Fruit fly (Drosophila melanogaster) whole organism, pupa: ENCODE results near the gene CG13901.

ENCODE experiments used
- CG10348 ChIP-seq: fragments of 200-800 bp; sonication (Bioruptor generic); IDR thresholded peaks from 2 replicates; pipeline ENCODE4 v1.3.6; 2022; ENCODE audit warnings: missing biosample characterization, missing genetic modification characterization
- CG12605 ChIP-seq: fragments of 200-800 bp; sonication (Bioruptor generic); IDR thresholded peaks from 2 replicates; pipeline ENCODE4 v1.3.6; 2022; ENCODE audit warnings: missing biosample characterization, missing genetic modification characterization
- Ets98B ChIP-seq: fragments of 200-800 bp; sonication (Bioruptor generic); IDR thresholded peaks from 2 replicates; pipeline ENCODE4 v1.3.6; 2022; ENCODE audit warnings: missing biosample characterization, missing genetic modification characterization
- Snoo ChIP-seq: fragments of 200-800 bp; sonication (Bioruptor generic); optimal IDR thresholded peaks from 3 replicates; lab custom pipeline; 2017; ENCODE audit warnings: missing biosample characterization, mild to moderate bottlenecking, missing genetic modification characterization, inconsistent platforms

- TF ChIP-seq Snoo (tag; lab: Kevin White, UChicago) (peak; percentile 58), CG10348 (GFP tag; lab: Robert Waterston, UW) (no peak), Ets98B (peak; percentile 63), CG12605 (GFP tag; lab: Robert Waterston, UW) (peak; percentile 47; the same call in 1 of the 2 replicates)
Measured at dm6 chr3L:799837-800513, 37.6 kb downstream of the CG13901 start.
